Worm (Caenorhabditis elegans): ENCODE results near the gene alg-3.

- TF ChIP-seq skn-1 (tag; optimal IDR thresholded peaks at IDR 0.05) (no peak), snpc-4 (tag; optimal IDR thresholded peaks at IDR 0.05) (no peak), ztf-11 (tag; optimal IDR thresholded peaks at IDR 0.05) (no peak), nhr-237 (tag; optimal IDR thresholded peaks at IDR 0.05) (no peak)
Observed at ce11 chrIV:11694143-11694542, 9.9 kb upstream of the alg-3 start, which contains the start of gene ZK792.7.

All from whole organism, L4 larva.